Worm (Caenorhabditis elegans): Measurements from ENCODE around the gene str-176.

DNA sequence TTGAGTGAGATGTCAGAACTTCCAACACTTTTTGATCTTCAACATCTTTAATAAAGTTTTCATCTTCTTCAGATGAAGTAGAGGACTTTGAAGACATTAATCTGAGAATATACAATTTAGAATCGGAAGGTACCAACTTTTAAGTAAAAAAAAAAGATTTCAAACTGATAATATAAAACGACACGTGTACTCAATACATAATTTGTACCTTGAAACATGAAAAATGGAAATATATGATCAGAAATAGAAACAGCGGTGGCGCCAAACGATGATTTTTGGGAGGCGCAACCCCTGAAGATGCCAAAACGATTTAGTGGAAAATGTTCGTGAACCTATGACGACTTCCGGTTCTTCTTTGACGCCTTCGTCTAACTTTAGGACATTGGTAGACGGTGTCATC, 8.9 kb upstream of the str-176 start, which contains the start of gene oat-1:
- TF ChIP-seq blmp-1 (tag; optimal IDR thresholded peaks at IDR 0.05) (no peak), egl-13 (tag; optimal IDR thresholded peaks at IDR 0.05) (no peak), elt-2 (tag; optimal IDR thresholded peaks at IDR 0.05) (no peak), lin-15B (tag; optimal IDR thresholded peaks at IDR 0.05) (no peak), pqm-1 (tag; optimal IDR thresholded peaks at IDR 0.05) (no peak), nhr-77 (tag; optimal IDR thresholded peaks at IDR 0.05) (no peak), fkh-10 (GFP tag; optimal IDR thresholded peaks at IDR 0.05) (no peak), unc-62 (GFP tag; optimal IDR thresholded peaks at IDR 0.05) (no peak), egl-27 (tag; optimal IDR thresholded peaks at IDR 0.05) (no peak)

Data from whole organism, L1 larva.